Fruit fly (Drosophila melanogaster) whole organism, embryonic: Measurements from ENCODE around the gene CG32668.

Experiments used
- Bteb2 ChIP-seq: fragments of 200-800 bp; sonication (Bioruptor generic); optimal IDR thresholded peaks from 2 replicates; lab custom pipeline; 2016; ENCODE audit warnings: missing biosample characterization, missing genetic modification characterization
- CG10267 ChIP-seq: fragments of 200-800 bp; sonication (Bioruptor generic); optimal IDR thresholded peaks from 2 replicates; lab custom pipeline; 2018; ENCODE audit warnings: missing biosample characterization, mild to moderate bottlenecking, missing genetic modification characterization, moderate library complexity
- CG10321 ChIP-seq: fragments of 200-800 bp; sonication (Bioruptor generic); IDR thresholded peaks from 2 replicates; pipeline ENCODE4 v1.3.6; 2022; ENCODE audit warnings: missing biosample characterization, missing genetic modification characterization
- CG10959 ChIP-seq: fragments of 200-800 bp; sonication (Bioruptor generic); IDR thresholded peaks from 2 replicates; pipeline ENCODE4 v1.3.6; 2022; ENCODE audit warnings: missing biosample characterization, missing genetic modification characterization
- CG11093 ChIP-seq: fragments of 200-800 bp; sonication (Bioruptor generic); IDR thresholded peaks from 3 replicates; pipeline ENCODE4 v1.3.6; 2022; ENCODE audit warnings: missing biosample characterization, missing genetic modification characterization
- CG11696 ChIP-seq: fragments of 200-800 bp; sonication (Bioruptor generic); IDR thresholded peaks from 2 replicates; pipeline ENCODE4 v1.3.6; 2022; ENCODE audit warnings: missing biosample characterization, missing genetic modification characterization
- CG14710 ChIP-seq: fragments of 200-800 bp; sonication (Bioruptor generic); optimal IDR thresholded peaks from 3 replicates; lab custom pipeline; 2019; ENCODE audit warnings: missing biosample characterization, mild to moderate bottlenecking, missing genetic modification characterization, moderate library complexity
- CG14965 ChIP-seq: fragments of 200-800 bp; sonication (Bioruptor generic); optimal IDR thresholded peaks from 2 replicates; lab custom pipeline; 2016; ENCODE audit warnings: missing biosample characterization, missing genetic modification characterization, borderline replicate concordance
- CG15601 ChIP-seq: fragments of 200-800 bp; sonication (Bioruptor generic); optimal IDR thresholded peaks from 3 replicates; lab custom pipeline; 2019; ENCODE audit warnings: missing biosample characterization, mild to moderate bottlenecking, missing genetic modification characterization, moderate library complexity
- CG15696 ChIP-seq: fragments of 200-800 bp; sonication (Bioruptor generic); optimal IDR thresholded peaks from 2 replicates; lab custom pipeline; 2019; ENCODE audit warnings: missing biosample characterization, mild to moderate bottlenecking, missing genetic modification characterization, moderate library complexity
- CG16863 ChIP-seq: fragments of 200-800 bp; sonication (Bioruptor generic); optimal IDR thresholded peaks from 3 replicates; lab custom pipeline; 2016; ENCODE audit warnings: missing biosample characterization, missing genetic modification characterization
- CG17328 ChIP-seq: fragments of 200-800 bp; sonication (Bioruptor generic); IDR thresholded peaks from 2 replicates; pipeline ENCODE4 v1.3.6; 2022; ENCODE audit warnings: missing biosample characterization, missing genetic modification characterization
- CG18599 ChIP-seq: fragments of 200-800 bp; sonication (Bioruptor generic); optimal IDR thresholded peaks from 3 replicates; lab custom pipeline; 2017; ENCODE audit warnings: missing biosample characterization, missing genetic modification characterization, mild to moderate bottlenecking, moderate library complexity, missing genetic modification reagents
- CG18619 ChIP-seq: fragments of 200-800 bp; sonication (Bioruptor generic); optimal IDR thresholded peaks from 3 replicates; lab custom pipeline; 2017; ENCODE audit warnings: missing biosample characterization, mild to moderate bottlenecking, missing genetic modification characterization
- CG31441 ChIP-seq: fragments of 200-800 bp; sonication (Bioruptor generic); IDR thresholded peaks from 2 replicates; pipeline ENCODE4 v1.3.6; 2022; ENCODE audit warnings: missing biosample characterization, missing genetic modification characterization
- CG32772 ChIP-seq: fragments of 200-800 bp; sonication (Bioruptor generic); IDR thresholded peaks from 2 replicates; pipeline ENCODE4 v1.3.6; 2022; ENCODE audit warnings: missing biosample characterization, missing genetic modification characterization
- CG3281 ChIP-seq: fragments of 200-800 bp; sonication (Bioruptor generic); optimal IDR thresholded peaks from 3 replicates; lab custom pipeline; 2017; ENCODE audit warnings: missing biosample characterization, mild to moderate bottlenecking, missing genetic modification characterization
- CG33213 ChIP-seq: fragments of 200-800 bp; sonication (Bioruptor generic); optimal IDR thresholded peaks from 3 replicates; lab custom pipeline; 2016; ENCODE audit warnings: missing biosample characterization, missing genetic modification characterization
- CG34376 ChIP-seq: fragments of 200-800 bp; sonication (Bioruptor generic); optimal IDR thresholded peaks from 2 replicates; lab custom pipeline; 2018; ENCODE audit warnings: missing biosample characterization, mild to moderate bottlenecking, missing genetic modification characterization
- CG34422 ChIP-seq: fragments of 200-800 bp; sonication (Bioruptor generic); IDR thresholded peaks from 3 replicates; pipeline ENCODE4 v1.3.6; 2022; ENCODE audit warnings: missing biosample characterization, missing genetic modification characterization
- CG4424 ChIP-seq: fragments of 200-800 bp; sonication (Bioruptor generic); optimal IDR thresholded peaks from 3 replicates; lab custom pipeline; 2016; ENCODE audit warnings: missing biosample characterization, missing genetic modification characterization
- CG4854 ChIP-seq: fragments of 200-800 bp; sonication (Bioruptor generic); optimal IDR thresholded peaks from 2 replicates; lab custom pipeline; 2016; ENCODE audit warnings: missing biosample characterization, missing genetic modification characterization, inconsistent platforms
- CG9215 ChIP-seq: fragments of 200-800 bp; sonication (Bioruptor generic); IDR thresholded peaks from 2 replicates; pipeline ENCODE4 v1.3.6; 2022; ENCODE audit warnings: missing biosample characterization, missing genetic modification characterization
- CG9437 ChIP-seq: fragments of 200-800 bp; sonication (Bioruptor generic); optimal IDR thresholded peaks from 2 replicates; lab custom pipeline; 2018; ENCODE audit warnings: missing biosample characterization, mild to moderate bottlenecking, missing genetic modification characterization
- CG9797 ChIP-seq: fragments of 200-800 bp; sonication (Bioruptor generic); optimal IDR thresholded peaks from 3 replicates; lab custom pipeline; 2018; ENCODE audit warnings: missing biosample characterization, mild to moderate bottlenecking, missing genetic modification characterization
- CTCF ChIP-seq: fragments of 200-800 bp; sonication (Bioruptor generic); optimal IDR thresholded peaks from 2 replicates; lab custom pipeline; 2017; ENCODE audit warnings: missing biosample characterization, mild to moderate bottlenecking, missing genetic modification characterization, moderate library complexity
- CoRest ChIP-seq: fragments of 200-800 bp; sonication (Bioruptor generic); optimal IDR thresholded peaks from 3 replicates; lab custom pipeline; 2018; ENCODE audit warnings: missing biosample characterization, mild to moderate bottlenecking, missing genetic modification characterization, moderate library complexity
- Dip2 ChIP-seq: fragments of 200-800 bp; sonication (Bioruptor generic); IDR thresholded peaks from 2 replicates; pipeline ENCODE4 v1.3.6; 2022; ENCODE audit warnings: missing biosample characterization, missing genetic modification characterization
- Doc2 ChIP-seq: fragments of 200-800 bp; sonication (Bioruptor generic); IDR thresholded peaks from 2 replicates; pipeline ENCODE4 v1.3.6; 2022; ENCODE audit warnings: missing biosample characterization, missing genetic modification characterization
- E2f1 ChIP-seq: fragments of 200-800 bp; sonication (Bioruptor generic); IDR thresholded peaks from 2 replicates; pipeline ENCODE4 v1.3.6; 2022; ENCODE audit warnings: missing biosample characterization, missing genetic modification characterization
- Gug ChIP-seq: fragments of 200-800 bp; sonication (Bioruptor generic); IDR thresholded peaks from 4 replicates; pipeline ENCODE4 v1.3.6; 2022; ENCODE audit warnings: missing biosample characterization, missing genetic modification characterization
- HLH4C ChIP-seq: fragments of 200-800 bp; sonication (Bioruptor generic); IDR thresholded peaks from 3 replicates; pipeline ENCODE4 v1.3.6; 2022; ENCODE audit warnings: missing biosample characterization, missing genetic modification characterization; ENCODE audit not compliant: partially characterized antibody
- Optix ChIP-seq: fragments of 200-800 bp; sonication (Bioruptor generic); IDR thresholded peaks from 3 replicates; pipeline ENCODE4 v1.3.6; 2022; ENCODE audit warnings: missing biosample characterization, missing genetic modification characterization
- Xbp1 ChIP-seq: fragments of 200-800 bp; sonication (Bioruptor generic); optimal IDR thresholded peaks from 3 replicates; lab custom pipeline; 2016; ENCODE audit warnings: missing biosample characterization, mild to moderate bottlenecking, missing genetic modification characterization
- abd-A ChIP-seq: fragments of 200-800 bp; sonication (Bioruptor generic); optimal IDR thresholded peaks from 3 replicates; lab custom pipeline; 2019; ENCODE audit warnings: missing biosample characterization, mild to moderate bottlenecking, missing genetic modification characterization, moderate library complexity
- al ChIP-seq: fragments of 200-800 bp; sonication (Bioruptor generic); IDR thresholded peaks from 2 replicates; pipeline ENCODE4 v1.3.6; 2022; ENCODE audit warnings: missing biosample characterization, missing genetic modification characterization
- ap ChIP-seq: fragments of 200-800 bp; sonication (Bioruptor generic); IDR thresholded peaks from 2 replicates; pipeline ENCODE4 v1.3.6; 2022; ENCODE audit warnings: missing biosample characterization, missing genetic modification characterization
- cad ChIP-seq: fragments of >200 bp; optimal IDR thresholded peaks from 2 replicates; lab custom pipeline; 2017; ENCODE audit warnings: missing biosample characterization, missing genetic modification characterization
- chn ChIP-seq: fragments of 200-800 bp; sonication (Bioruptor generic); optimal IDR thresholded peaks from 2 replicates; lab custom pipeline; 2016; ENCODE audit warnings: missing biosample characterization, missing genetic modification characterization
- crc ChIP-seq: fragments of 200-800 bp; sonication (Bioruptor generic); optimal IDR thresholded peaks from 2 replicates; lab custom pipeline; 2016; ENCODE audit warnings: missing biosample characterization, missing genetic modification characterization
- dan ChIP-seq: fragments of 200-800 bp; sonication (Bioruptor generic); IDR thresholded peaks from 2 replicates; pipeline ENCODE4 v1.3.6; 2022; ENCODE audit warnings: missing biosample characterization, missing genetic modification characterization
- en ChIP-seq: fragments of 200-800 bp; sonication (Bioruptor generic); optimal IDR thresholded peaks from 2 replicates; lab custom pipeline; 2016; ENCODE audit warnings: missing biosample characterization, missing genetic modification characterization
- fd64A ChIP-seq: fragments of 200-800 bp; sonication (Bioruptor generic); optimal IDR thresholded peaks from 3 replicates; lab custom pipeline; 2018; ENCODE audit warnings: missing biosample characterization, mild to moderate bottlenecking, missing genetic modification characterization
- gcm2 ChIP-seq: fragments of 200-800 bp; sonication (Bioruptor generic); optimal IDR thresholded peaks from 2 replicates; lab custom pipeline; 2016; ENCODE audit warnings: missing biosample characterization, missing genetic modification characterization
- hbn ChIP-seq: fragments of 200-800 bp; sonication (Bioruptor generic); IDR thresholded peaks from 2 replicates; pipeline ENCODE4 v1.3.6; 2022; ENCODE audit warnings: missing biosample characterization, missing genetic modification characterization; ENCODE audit not compliant: partially characterized antibody
- lilli ChIP-seq: fragments of 200-800 bp; sonication (Bioruptor generic); optimal IDR thresholded peaks from 3 replicates; lab custom pipeline; 2016; ENCODE audit warnings: missing biosample characterization, missing genetic modification characterization
- luna ChIP-seq: fragments of 200-800 bp; sonication (Bioruptor generic); optimal IDR thresholded peaks from 2 replicates; lab custom pipeline; 2016; ENCODE audit warnings: missing biosample characterization, missing genetic modification characterization
- phol ChIP-seq: fragments of 200-800 bp; sonication (Bioruptor generic); optimal IDR thresholded peaks from 3 replicates; lab custom pipeline; 2018; ENCODE audit warnings: missing biosample characterization, mild to moderate bottlenecking, missing genetic modification characterization, moderate library complexity
- prd ChIP-seq, 3 experiments: fragments of >200 bp in 2 of 3; fragments of 200-800 bp in 1 of 3; sonication (Bioruptor generic) in 1 of 3; optimal IDR thresholded peaks in 2 of 3; IDR thresholded peaks in 1 of 3; 2 replicates in 2 of 3; 3 replicates in 1 of 3; pipeline versions ENCODE4 v1.3.6 to Lab custom; 2017 to 2022; ENCODE audit warnings: missing biosample characterization in 1 of 3, missing genetic modification characterization in 1 of 3
- run ChIP-seq: fragments of 200-800 bp; sonication (Bioruptor generic); optimal IDR thresholded peaks from 3 replicates; lab custom pipeline; 2018; ENCODE audit warnings: missing biosample characterization, mild to moderate bottlenecking, missing genetic modification characterization
- shn ChIP-seq: fragments of 200-800 bp; sonication (Bioruptor generic); optimal IDR thresholded peaks from 3 replicates; lab custom pipeline; 2016; ENCODE audit warnings: missing biosample characterization, missing genetic modification characterization
- slou ChIP-seq: fragments of 200-800 bp; sonication (Bioruptor generic); optimal IDR thresholded peaks from 3 replicates; lab custom pipeline; 2016; ENCODE audit warnings: missing biosample characterization, missing genetic modification characterization

The CG32668 gene

DNA sequence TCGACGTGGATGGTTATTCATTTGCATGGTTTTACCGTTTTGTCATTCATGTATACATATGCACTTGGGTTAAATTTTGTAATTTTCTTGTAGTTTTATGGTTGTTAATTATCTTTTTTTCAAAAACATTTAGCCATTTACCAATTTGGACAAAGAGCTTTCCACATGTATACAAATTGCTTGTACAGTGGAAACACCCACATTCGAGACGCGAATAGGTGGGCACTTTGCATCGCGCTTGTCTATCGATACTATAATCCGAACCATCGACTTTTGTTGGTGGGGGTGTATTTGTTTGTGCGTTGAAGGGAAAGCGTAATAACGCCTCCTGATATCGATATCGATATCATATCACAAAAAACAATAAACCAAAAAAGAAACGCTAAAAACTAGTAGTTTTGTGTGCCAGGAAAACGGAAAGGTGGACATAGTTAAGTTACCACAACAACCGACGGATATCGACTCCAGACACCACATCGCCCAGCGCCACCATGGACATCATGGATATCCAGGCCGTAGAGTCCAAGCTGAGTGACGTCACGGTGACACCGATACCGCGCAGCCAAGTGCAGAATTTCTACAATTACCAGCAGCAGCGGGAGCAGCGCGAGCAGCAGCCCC is 21.9 kb downstream of the CG32668 start, which contains the start of gene CDK2AP1 (continued):
- TF ChIP-seq CG10321 (GFP tag; lab: Robert Waterston, UW) = no peak
- TF ChIP-seq CG9215 (GFP tag; lab: Robert Waterston, UW) = no peak
- TF ChIP-seq CG34422 (GFP tag; lab: Robert Waterston, UW) = no peak
- TF ChIP-seq CG10267 (tag; lab: Kevin White, UChicago) = no peak
- no peak for TF ChIP-seq fd64A (GFP tag; lab: Kevin White, UChicago)
- TF ChIP-seq dan = no peak
- no peak for TF ChIP-seq CG33213 (GFP tag; lab: Kevin White, UChicago)
- no peak for TF ChIP-seq CG4424 (GFP tag; lab: Kevin White, UChicago)
- no peak for TF ChIP-seq Doc2 (GFP tag; lab: Robert Waterston, UW)
- TF ChIP-seq crc (GFP tag; lab: Kevin White, UChicago) = no peak
- no peak for TF ChIP-seq CG11696 (GFP tag; lab: Robert Waterston, UW)
- peak; percentile 39; the same call in 1 of the 2 replicates for TF ChIP-seq CG17328
- peak; percentile 66 for TF ChIP-seq CG14710 (tag; lab: Kevin White, UChicago)
- TF ChIP-seq cad = no peak
- no peak for TF ChIP-seq ap (GFP tag; lab: Robert Waterston, UW)
- peak; percentile 12 for TF ChIP-seq CG16863 (GFP tag; lab: Kevin White, UChicago)
- no peak for TF ChIP-seq Optix (GFP tag; lab: Robert Waterston, UW)
- TF ChIP-seq Xbp1 (GFP tag; lab: Kevin White, UChicago) = peak; percentile 32
- TF ChIP-seq CG4854 (GFP tag; lab: Kevin White, UChicago) = no peak
- TF ChIP-seq CG11093 = no peak
- TF ChIP-seq CG32772 (GFP tag; lab: Robert Waterston, UW) = no peak
- no peak for TF ChIP-seq CG15601
- TF ChIP-seq CoRest = peak; percentile 19
- TF ChIP-seq gcm2 (GFP tag; lab: Kevin White, UChicago) = no peak
- TF ChIP-seq CG3281 (GFP tag; lab: Kevin White, UChicago) = no peak
- no peak for TF ChIP-seq Dip2 (GFP tag; lab: Robert Waterston, UW)
- no peak for TF ChIP-seq luna (GFP tag; lab: Kevin White, UChicago)
- no peak for TF ChIP-seq Bteb2 (GFP tag; lab: Kevin White, UChicago)
- no peak for TF ChIP-seq CG10959 (GFP tag; lab: Robert Waterston, UW)
- no peak for TF ChIP-seq slou
- TF ChIP-seq lilli = peak; percentile 21
- no peak for TF ChIP-seq prd (optimal IDR thresholded peaks at IDR 0.05; lab: Kevin White, UChicago)
- TF ChIP-seq prd (GFP tag; IDR thresholded peaks at IDR 0.05; lab: Robert Waterston, UW) = peak; percentile 9; the same call in 1 of the 3 replicates
- peak; percentile 56; the same call in 1 of the 2 replicates for TF ChIP-seq hbn (GFP tag; lab: Robert Waterston, UW)
- TF ChIP-seq HLH4C (GFP tag; lab: Robert Waterston, UW) = peak; percentile 87
- no peak for TF ChIP-seq abd-A (tag; lab: Kevin White, UChicago)
- TF ChIP-seq CG18599 (GFP tag; lab: Kevin White, UChicago) = no peak
- peak; percentile 49 for TF ChIP-seq chn
- no peak for TF ChIP-seq CG18619
- no peak for TF ChIP-seq E2f1 (GFP tag; lab: Robert Waterston, UW)
- TF ChIP-seq CTCF (GFP tag; lab: Kevin White, UChicago) = no peak
- TF ChIP-seq phol (tag; lab: Kevin White, UChicago) = peak; percentile 37
- no peak for TF ChIP-seq en
- no peak for TF ChIP-seq CG31441 (GFP tag; lab: Robert Waterston, UW)
- peak; percentile 43 for TF ChIP-seq shn
- no peak for TF ChIP-seq CG14965
- TF ChIP-seq CG9797 (GFP tag; lab: Kevin White, UChicago) = no peak
- no peak for TF ChIP-seq CG9437 (GFP tag; lab: Kevin White, UChicago)
- TF ChIP-seq run (tag; lab: Kevin White, UChicago) = no peak
- no peak for TF ChIP-seq al
- no peak for TF ChIP-seq CG34376
- no peak for TF ChIP-seq CG15696 (tag; lab: Kevin White, UChicago)
- no peak for TF ChIP-seq Gug (GFP tag; lab: Robert Waterston, UW)
